Worm (Caenorhabditis elegans) whole organism, young adult: Measurements from ENCODE around the gene nkcc-1.

Source experiments
- B0019.2 ChIP-seq: fragments of 200-800 bp; sonication (Bioruptor generic); conservative IDR thresholded peaks from 2 replicates; pipeline ENCODE4 v1.3.6; 2022; ENCODE audit warnings: missing genetic modification reagents, missing genetic modification characterization, missing compliant biosample characterization
- B0035.1 ChIP-seq: sonication (generic microtip); optimal IDR thresholded peaks from 2 replicates; lab custom pipeline; 2016; ENCODE audit warnings: missing genetic modification characterization, mild to moderate bottlenecking, missing compliant biosample characterization, missing genotype, missing genetic modification reagents
- B0261.1 ChIP-seq: sonication (generic microtip); optimal IDR thresholded peaks from 2 replicates; lab custom pipeline; 2016; ENCODE audit warnings: mild to moderate bottlenecking, missing genetic modification characterization, moderate library complexity, missing compliant biosample characterization
- F33H1.4 ChIP-seq: fragments of 200-800 bp; sonication (Bioruptor generic); IDR thresholded peaks from 2 replicates; pipeline ENCODE4 v1.3.6; 2022; ENCODE audit warnings: missing genetic modification reagents, missing genetic modification characterization, missing compliant biosample characterization
- F37B4.10 ChIP-seq: fragments of 200-800 bp; sonication (Bioruptor generic); IDR thresholded peaks from 2 replicates; pipeline ENCODE4 v1.3.6; 2022; ENCODE audit warnings: missing genetic modification characterization, missing compliant biosample characterization
- F57A8.1 ChIP-seq: fragments of 200-800 bp; sonication (Bioruptor generic); optimal IDR thresholded peaks from 2 replicates; lab custom pipeline; 2018; ENCODE audit warnings: mild to moderate bottlenecking, missing genetic modification characterization, moderate library complexity, missing compliant biosample characterization
- F57C9.4 ChIP-seq: sonication (generic microtip); optimal IDR thresholded peaks from 2 replicates; lab custom pipeline; 2017; ENCODE audit warnings: mild to moderate bottlenecking, missing genetic modification characterization, missing compliant biosample characterization
- T26A5.8 ChIP-seq: sonication (generic microtip); optimal IDR thresholded peaks from 2 replicates; lab custom pipeline; 2016; ENCODE audit warnings: missing genetic modification characterization, missing compliant biosample characterization
- akir-1 ChIP-seq: fragments of 200-800 bp; sonication (Bioruptor generic); optimal IDR thresholded peaks from 2 replicates; lab custom pipeline; 2018; ENCODE audit warnings: mild to moderate bottlenecking, missing genetic modification characterization, moderate library complexity, missing compliant biosample characterization
- attf-5 ChIP-seq: fragments of 200-800 bp; sonication (Bioruptor generic); optimal IDR thresholded peaks from 2 replicates; lab custom pipeline; 2018; ENCODE audit warnings: mild to moderate bottlenecking, missing genetic modification characterization, missing compliant biosample characterization
- attf-6 ChIP-seq: fragments of 200-800 bp; sonication (Bioruptor generic); IDR thresholded peaks from 2 replicates; pipeline ENCODE4 v1.3.6; 2022; ENCODE audit warnings: missing genetic modification reagents, missing genetic modification characterization, missing compliant biosample characterization
- bed-2 ChIP-seq: fragments of 200-800 bp; sonication (Bioruptor generic); IDR thresholded peaks from 2 replicates; pipeline ENCODE4 v1.3.6; 2022; ENCODE audit warnings: missing genetic modification reagents, missing genetic modification characterization, missing compliant biosample characterization
- ceh-100 ChIP-seq: fragments of 200-800 bp; sonication (Bioruptor generic); IDR thresholded peaks from 2 replicates; pipeline ENCODE4 v1.3.6; 2022; ENCODE audit warnings: missing genetic modification reagents, missing genetic modification characterization, missing compliant biosample characterization
- ceh-40 ChIP-seq: fragments of 200-800 bp; sonication (Bioruptor generic); IDR thresholded peaks from 2 replicates; pipeline ENCODE4 v1.3.6; 2022; ENCODE audit warnings: missing genetic modification characterization, missing compliant biosample characterization
- egl-44 ChIP-seq: fragments of 200-800 bp; sonication (Bioruptor generic); IDR thresholded peaks from 2 replicates; pipeline ENCODE4 v1.3.6; 2022; ENCODE audit warnings: missing genetic modification reagents, missing genetic modification characterization, missing compliant biosample characterization
- hlh-26 ChIP-seq: fragments of 200-800 bp; sonication (Bioruptor generic); conservative IDR thresholded peaks from 2 replicates; pipeline ENCODE4 v1.3.6; 2022; ENCODE audit warnings: missing genetic modification reagents, missing genetic modification characterization, missing compliant biosample characterization
- hmg-1.2 ChIP-seq: fragments of 200-800 bp; sonication (Bioruptor generic); IDR thresholded peaks from 2 replicates; pipeline ENCODE4 v1.3.6; 2022; ENCODE audit warnings: missing genetic modification reagents, missing genetic modification characterization, missing compliant biosample characterization
- hrde-1 ChIP-seq: sonication (generic microtip); optimal IDR thresholded peaks from 2 replicates; lab custom pipeline; 2016; ENCODE audit warnings: missing genetic modification characterization, mild to moderate bottlenecking, missing compliant biosample characterization, moderate library complexity, missing genotype, missing genetic modification reagents, borderline replicate concordance
- hsf-1 ChIP-seq: fragments of 200-800 bp; sonication (Bioruptor generic); IDR thresholded peaks from 2 replicates; pipeline ENCODE4 v1.3.6; 2022; ENCODE audit warnings: missing genetic modification reagents, missing genetic modification characterization, missing compliant biosample characterization
- let-607 ChIP-seq, 2 experiments: fragments of 200-800 bp in 1 of 2; sonication (Bioruptor generic) in 1 of 2; sonication (generic microtip) in 1 of 2; optimal IDR thresholded peaks; 2 replicates each; lab custom pipeline; 2016 to 2018; ENCODE audit warnings: mild to moderate bottlenecking in 2 of 2, missing compliant biosample characterization in 2 of 2, missing genetic modification characterization in 2 of 2, moderate library complexity in 2 of 2, missing genotype in 1 of 2
- lin-54 ChIP-seq: fragments of 200-800 bp; sonication (Bioruptor generic); optimal IDR thresholded peaks from 2 replicates; lab custom pipeline; 2018; ENCODE audit warnings: mild to moderate bottlenecking, missing genetic modification characterization, missing compliant biosample characterization
- lsl-1 ChIP-seq: fragments of 200-800 bp; sonication (Bioruptor generic); optimal IDR thresholded peaks from 2 replicates; lab custom pipeline; 2018; ENCODE audit warnings: mild to moderate bottlenecking, missing genetic modification characterization, moderate library complexity, missing compliant biosample characterization
- madf-8 ChIP-seq: fragments of 200-800 bp; sonication (Bioruptor generic); conservative IDR thresholded peaks from 2 replicates; pipeline ENCODE4 v1.3.6; 2022; ENCODE audit warnings: missing genetic modification reagents, missing genetic modification characterization, missing compliant biosample characterization
- mcd-1 ChIP-seq: fragments of 200-800 bp; sonication (Bioruptor generic); IDR thresholded peaks from 2 replicates; pipeline ENCODE4 v1.3.6; 2022; ENCODE audit warnings: missing genetic modification reagents, missing genetic modification characterization, missing compliant biosample characterization
- nfya-1 ChIP-seq: sonication (generic microtip); optimal IDR thresholded peaks from 2 replicates; lab custom pipeline; 2017; ENCODE audit warnings: antibody characterized with exemption, missing compliant biosample characterization, missing genetic modification characterization, borderline replicate concordance; ENCODE audit not compliant: insufficient read depth
- repo-1 ChIP-seq: sonication (generic microtip); optimal IDR thresholded peaks from 2 replicates; lab custom pipeline; 2017; ENCODE audit warnings: mild to moderate bottlenecking, missing genetic modification characterization, missing compliant biosample characterization
- snpc-1.3 ChIP-seq: sonication (generic microtip); optimal IDR thresholded peaks from 2 replicates; lab custom pipeline; 2017; ENCODE audit warnings: missing genetic modification characterization, mild to moderate bottlenecking, missing compliant biosample characterization, antibody characterized with exemption, moderate library complexity, missing genotype, missing genetic modification reagents; ENCODE audit not compliant: insufficient read depth
- snpc-4 ChIP-seq, 5 experiments: fragments of 150-350 bp in 1 of 5; sonication (generic microtip) in 4 of 5; optimal IDR thresholded peaks; 2 replicates each; lab custom pipeline; 2014 to 2018; ENCODE audit warnings: missing genetic modification characterization in 5 of 5, missing biosample characterization in 3 of 5, antibody characterized with exemption in 2 of 5, mild to moderate bottlenecking in 2 of 5, missing compliant biosample characterization in 2 of 5, missing genotype in 2 of 5, moderate library complexity in 2 of 5, missing genetic modification reagents in 1 of 5
- tbp1 ChIP-seq: fragments of 200-800 bp; sonication (Bioruptor generic); optimal IDR thresholded peaks from 2 replicates; lab custom pipeline; 2018; ENCODE audit warnings: mild to moderate bottlenecking, missing genetic modification characterization, missing compliant biosample characterization
- tlf-1 ChIP-seq: fragments of 200-800 bp; sonication (Bioruptor generic); optimal IDR thresholded peaks from 2 replicates; lab custom pipeline; 2018; ENCODE audit warnings: mild to moderate bottlenecking, missing genetic modification characterization, missing compliant biosample characterization

Gene nkcc-1

DNA sequence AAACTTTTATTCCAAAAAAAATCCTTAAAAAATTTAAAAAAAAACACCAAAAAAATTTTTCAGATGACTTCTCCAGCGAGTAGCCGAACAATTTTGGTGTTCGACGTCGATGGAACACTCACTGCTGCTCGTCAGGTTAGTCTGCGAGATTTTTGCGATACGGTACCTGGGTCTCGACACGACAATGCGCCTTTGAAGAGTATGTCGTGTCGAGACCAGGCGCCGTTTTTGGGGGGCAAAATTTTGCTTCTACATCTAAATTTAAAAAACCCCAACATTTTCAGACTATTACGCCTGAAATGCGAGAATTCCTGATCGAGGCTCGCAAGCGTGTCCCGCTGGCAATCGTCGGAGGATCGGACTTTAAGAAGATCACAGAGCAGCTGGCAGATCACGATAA, 40.4 kb downstream of the nkcc-1 start, which contains the start of gene F52B11.2 (continued):
- TF ChIP-seq madf-8 (GFP tag; lab: Robert Waterston, UW) (no peak), attf-5 (GFP tag; lab: Kevin White, UChicago) (no peak), B0261.1 (tag; lab: Kevin White, UChicago) (no peak), F57A8.1 (GFP tag; lab: Kevin White, UChicago) (no peak), hrde-1 (tag; lab: Kevin White, UChicago) (peak; percentile 34), ceh-100 (GFP tag; lab: Robert Waterston, UW) (peak; percentile 19)

DNA sequence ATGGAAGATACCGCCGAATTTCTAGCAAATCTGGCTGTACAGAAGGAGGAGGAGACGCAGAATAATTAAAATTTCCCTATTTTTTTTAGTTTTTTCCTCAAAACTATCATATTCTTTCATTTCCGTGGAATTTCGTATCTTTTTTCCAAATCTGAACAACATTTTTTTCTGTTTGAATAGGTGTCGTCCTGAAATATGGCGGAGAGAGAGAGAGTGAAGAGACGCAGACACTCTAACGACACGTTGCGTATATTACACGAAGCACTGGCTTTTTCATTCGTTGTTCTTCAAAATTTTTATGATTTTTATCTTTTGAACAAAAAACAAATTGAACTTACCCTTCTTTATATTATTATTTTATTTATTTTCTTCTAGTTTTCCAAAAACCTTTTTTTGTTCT, 40.9 kb downstream of the nkcc-1 start:
- no peak for TF ChIP-seq akir-1
- no peak for TF ChIP-seq madf-8 (GFP tag; lab: Robert Waterston, UW)
- no peak for TF ChIP-seq egl-44 (GFP tag; lab: Robert Waterston, UW)
- TF ChIP-seq snpc-4 (GFP tag; optimal IDR thresholded peaks at IDR 0.05; lab: Kevin White, UChicago), result no peak
- TF ChIP-seq snpc-4 (tag; optimal IDR thresholded peaks at IDR 0.05; lab: Kevin White, UChicago), result peak in 1 of 4 experiments; percentile 16
- TF ChIP-seq B0019.2 (GFP tag; lab: Robert Waterston, UW), result no peak
- peak; percentile 13; the same call in 1 of the 2 replicates for TF ChIP-seq hmg-1.2

DNA sequence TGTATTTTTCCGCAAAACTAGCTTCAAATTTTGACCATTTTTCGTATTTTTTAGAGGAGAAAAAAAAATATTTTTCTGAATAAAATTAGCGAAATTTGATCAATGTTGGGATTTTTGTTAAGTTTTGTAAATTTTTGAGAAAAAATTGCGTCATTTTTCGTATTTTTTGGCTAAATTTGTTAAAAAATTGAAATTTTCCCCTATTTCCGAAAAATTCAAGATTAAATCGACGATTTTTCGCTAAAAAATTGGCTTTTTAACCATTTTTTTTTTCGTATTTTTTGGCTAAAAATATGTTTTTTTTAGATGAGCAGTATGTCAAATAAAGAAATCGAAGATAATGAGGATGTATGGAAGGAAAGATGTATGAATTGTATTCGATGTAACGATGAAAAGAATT, 46.7 kb downstream of the nkcc-1 start, which contains the start of gene cfp-1:
cfp-1 (plus strand) TSS at position 301 of the 400 bp plus-strand sequence.
- no peak for TF ChIP-seq F33H1.4 (GFP tag; lab: Robert Waterston, UW)
- TF ChIP-seq lsl-1, result no peak
- no peak for TF ChIP-seq B0035.1 (tag; lab: Kevin White, UChicago)
- no peak for TF ChIP-seq lin-54
- no peak for TF ChIP-seq T26A5.8
- no peak for TF ChIP-seq snpc-1.3 (tag; lab: Kevin White, UChicago)
- TF ChIP-seq repo-1 (tag; lab: Kevin White, UChicago), result no peak
- no peak for TF ChIP-seq hlh-26 (GFP tag; lab: Robert Waterston, UW)
- no peak for TF ChIP-seq F57C9.4 (tag; lab: Kevin White, UChicago)
- TF ChIP-seq bed-2 (GFP tag; lab: Robert Waterston, UW), result no peak
- TF ChIP-seq tlf-1 (GFP tag; lab: Kevin White, UChicago), result no peak
- no peak for TF ChIP-seq tbp1 (GFP tag; lab: Kevin White, UChicago)
- TF ChIP-seq let-607 (tag; optimal IDR thresholded peaks at IDR 0.05; lab: Kevin White, UChicago), result no peak

DNA sequence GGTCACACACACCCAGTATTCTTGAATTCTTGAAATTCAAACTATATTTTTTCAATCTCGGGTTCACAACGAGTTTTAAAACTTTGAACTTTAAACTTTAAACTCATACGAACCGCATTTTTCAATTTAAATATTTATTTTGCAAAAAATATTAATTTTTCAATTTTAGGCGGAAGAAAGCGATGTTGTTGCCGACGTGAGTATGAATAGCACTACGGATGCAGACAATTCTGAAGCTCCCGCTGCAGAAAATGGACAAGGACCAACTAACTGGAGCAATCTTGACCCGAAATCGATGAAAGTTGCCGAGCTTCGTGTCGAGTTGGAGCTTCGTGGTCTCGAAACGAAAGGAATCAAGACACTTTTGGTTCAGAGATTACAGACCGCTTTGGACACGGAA, 49.4 kb downstream of the nkcc-1 start:
- no peak for TF ChIP-seq ceh-40 (GFP tag; lab: Robert Waterston, UW)
- TF ChIP-seq nfya-1 (tag; lab: Kevin White, UChicago), result no peak
- 0 out of 2 replicates have a peak, but pooled peaks have one; percentile 16 for TF ChIP-seq mcd-1 (GFP tag; lab: Robert Waterston, UW)
- TF ChIP-seq snpc-1.3 (tag; lab: Kevin White, UChicago), result no peak
- peak; percentile 66; the same call in 1 of the 2 replicates for TF ChIP-seq attf-6
- no peak for TF ChIP-seq snpc-4 (GFP tag; optimal IDR thresholded peaks at IDR 0.05; lab: Kevin White, UChicago)
- TF ChIP-seq snpc-4 (tag; optimal IDR thresholded peaks at IDR 0.05; lab: Kevin White, UChicago), result peak in 1 of 4 experiments; percentile 51
- 0 out of 2 replicates have a peak, but pooled peaks have one; percentile 49 for TF ChIP-seq hsf-1 (GFP tag; lab: Robert Waterston, UW)
- TF ChIP-seq F37B4.10 (GFP tag; lab: Robert Waterston, UW), result no peak
